Fruit fly (Drosophila melanogaster): Measurements from ENCODE around the gene CG12379.

Gene CG12379

DNA sequence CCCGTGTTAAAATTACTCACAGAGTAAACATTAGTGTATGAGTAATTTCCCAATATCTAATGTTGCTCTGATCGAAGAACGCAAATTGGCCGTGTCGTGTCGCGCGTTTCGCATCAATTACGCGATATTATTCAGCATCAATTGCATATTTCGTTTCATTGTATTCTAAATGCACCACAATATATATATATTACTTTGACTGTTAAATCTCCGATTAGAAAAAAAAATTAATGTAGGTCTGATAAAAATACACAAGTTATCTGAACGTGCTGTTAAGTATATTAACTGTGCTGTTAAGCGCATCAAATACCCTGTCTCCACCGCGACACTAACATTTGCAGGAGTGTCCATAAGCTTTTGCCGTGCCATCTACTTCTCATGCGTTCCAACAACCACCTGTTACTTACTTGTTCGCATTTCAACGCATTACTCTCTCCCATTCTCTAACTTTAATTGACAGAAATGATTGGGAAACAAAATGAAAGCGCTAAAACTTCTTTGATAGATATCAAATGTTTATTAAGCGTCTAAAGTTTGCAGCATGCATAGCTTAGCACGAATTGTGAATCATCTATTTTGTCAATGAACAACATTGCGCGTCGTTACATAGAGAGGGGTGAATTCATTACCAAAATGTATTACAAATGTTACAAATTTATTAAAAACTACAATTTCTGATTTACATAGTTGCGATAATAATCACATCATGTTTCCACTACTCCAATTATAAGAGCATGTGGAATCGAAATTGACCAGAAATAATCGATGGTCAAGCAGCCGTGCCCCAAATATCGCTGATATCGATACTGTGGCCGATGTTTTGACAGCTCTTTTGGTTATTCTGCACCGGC is 26.9 kb upstream of the CG12379 start, which contains the start of the genes Graf and mRpL3:
Graf (minus strand) TSS at position 287 of the 851 bp plus-strand sequence.
mRpL3 (plus strand) TSS at position 802 of the 851 bp plus-strand sequence.
- TF ChIP-seq CG14655 (GFP tag; optimal IDR thresholded peaks at IDR 0.05) (no peak), CG9948 (tag; optimal IDR thresholded peaks at IDR 0.05) (no peak), Pif1A (GFP tag; optimal IDR thresholded peaks at IDR 0.05) (no peak), EcR (GFP tag; optimal IDR thresholded peaks at IDR 0.05) (no peak), gl (tag; optimal IDR thresholded peaks at IDR 0.05) (no peak), CG10348 (GFP tag; IDR thresholded peaks at IDR 0.05) (no peak), rn (GFP tag; IDR thresholded peaks at IDR 0.05) (no peak), CG8159 (tag; optimal IDR thresholded peaks at IDR 0.05) (no peak), D1 (tag; optimal IDR thresholded peaks at IDR 0.05) (no peak), CG13204 (GFP tag; optimal IDR thresholded peaks at IDR 0.05) (no peak), Ets98B (GFP tag; IDR thresholded peaks at IDR 0.05) (no peak), Pif1B (GFP tag; optimal IDR thresholded peaks at IDR 0.05) (no peak), CG34367 (tag; optimal IDR thresholded peaks at IDR 0.05) (no peak), CG8301 (tag; optimal IDR thresholded peaks at IDR 0.05) (no peak)

- TF ChIP-seq CG14655 (GFP tag; optimal IDR thresholded peaks at IDR 0.05) (no peak), EcR (GFP tag; optimal IDR thresholded peaks at IDR 0.05) (peak; percentile 11)
Observed at dm6 chrX:15759752-15760446, 26.1 kb upstream of the CG12379 start.

DNA sequence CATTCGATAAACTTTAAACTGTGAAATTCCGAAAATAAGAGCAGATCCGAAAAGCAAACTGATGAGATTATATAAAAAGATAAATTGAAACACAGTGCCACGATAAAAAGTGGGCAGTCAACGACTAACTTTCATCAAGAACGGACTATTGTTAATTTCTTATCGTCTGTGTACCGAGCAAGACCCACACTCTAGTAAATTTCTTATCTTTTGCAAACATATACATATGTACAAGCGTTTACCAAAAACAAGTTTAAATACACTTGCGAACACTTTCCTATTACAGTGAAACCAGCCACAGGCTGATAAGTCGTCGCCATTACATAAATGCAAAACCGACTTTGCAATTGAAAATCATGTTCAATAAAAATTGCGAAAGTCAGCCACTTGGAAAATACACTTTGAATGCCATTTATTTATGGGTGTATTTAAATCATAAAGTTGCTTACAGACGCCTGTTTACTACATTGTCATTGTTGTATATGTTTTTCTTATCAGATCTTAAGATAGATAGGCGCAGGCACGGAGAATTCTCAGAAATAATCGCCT is 25.0 kb upstream of the CG12379 start:
- TF ChIP-seq CG8159 (tag; optimal IDR thresholded peaks at IDR 0.05) = no peak
- TF ChIP-seq CG14655 (GFP tag; optimal IDR thresholded peaks at IDR 0.05) = no peak
- no peak for TF ChIP-seq gl (tag; optimal IDR thresholded peaks at IDR 0.05)
- TF ChIP-seq Snoo (tag; optimal IDR thresholded peaks at IDR 0.05) = no peak
- TF ChIP-seq CG9948 (tag; optimal IDR thresholded peaks at IDR 0.05) = no peak
- no peak for TF ChIP-seq D1 (tag; optimal IDR thresholded peaks at IDR 0.05)
- no peak for TF ChIP-seq CG10348 (GFP tag; IDR thresholded peaks at IDR 0.05)

DNA sequence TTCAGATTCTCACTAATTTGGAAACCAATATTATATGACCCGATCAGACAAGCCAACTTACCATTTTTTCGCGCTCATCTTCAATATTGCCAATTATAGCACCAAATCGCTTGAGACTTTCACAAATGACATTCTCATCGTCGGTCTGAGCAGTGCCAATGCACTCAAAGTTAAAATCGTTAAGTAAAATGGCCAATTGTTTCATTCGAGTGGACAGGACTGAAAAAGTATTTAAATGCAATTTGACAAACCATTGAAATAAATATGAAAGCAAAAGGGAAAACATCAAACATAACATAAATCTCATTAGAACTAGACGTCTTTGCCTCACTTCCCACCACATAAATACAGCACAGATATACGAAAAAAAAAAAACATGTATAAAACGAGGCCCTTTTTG is 22.2 kb upstream of the CG12379 start, which contains the start of gene CG8260:
CG8260 (plus strand) TSS at position 301 of the 400 bp plus-strand sequence.
- no peak for TF ChIP-seq CG14655 (GFP tag; optimal IDR thresholded peaks at IDR 0.05)
- TF ChIP-seq CG15710 (tag; optimal IDR thresholded peaks at IDR 0.05) = no peak
- no peak for TF ChIP-seq CG34367 (tag; optimal IDR thresholded peaks at IDR 0.05)
- TF ChIP-seq rn (GFP tag; IDR thresholded peaks at IDR 0.05) = no peak
- no peak for TF ChIP-seq CG12605 (GFP tag; IDR thresholded peaks at IDR 0.05)
- TF ChIP-seq CG4496 (GFP tag; IDR thresholded peaks at IDR 0.05) = no peak
- no peak for TF ChIP-seq EcR (GFP tag; optimal IDR thresholded peaks at IDR 0.05)
- TF ChIP-seq fd96Ca (GFP tag; IDR thresholded peaks at IDR 0.05) = no peak
- TF ChIP-seq Ets98B (GFP tag; IDR thresholded peaks at IDR 0.05) = no peak
- no peak for TF ChIP-seq CG13204 (GFP tag; optimal IDR thresholded peaks at IDR 0.05)
- no peak for TF ChIP-seq Snoo (tag; optimal IDR thresholded peaks at IDR 0.05)

- TF ChIP-seq D1 (tag; optimal IDR thresholded peaks at IDR 0.05) (no peak), CG34367 (tag; optimal IDR thresholded peaks at IDR 0.05) (no peak), CG17806 (tag; optimal IDR thresholded peaks at IDR 0.05) (no peak), Ets98B (GFP tag; IDR thresholded peaks at IDR 0.05) (no peak), Pif1B (GFP tag; optimal IDR thresholded peaks at IDR 0.05) (no peak), CG8301 (tag; optimal IDR thresholded peaks at IDR 0.05) (no peak), CG4496 (GFP tag; IDR thresholded peaks at IDR 0.05) (no peak), fd96Ca (GFP tag; IDR thresholded peaks at IDR 0.05) (no peak), EcR (GFP tag; optimal IDR thresholded peaks at IDR 0.05) (no peak), CG10348 (GFP tag; IDR thresholded peaks at IDR 0.05) (no peak), CG15710 (tag; optimal IDR thresholded peaks at IDR 0.05) (no peak)
Observed at dm6 chrX:15748945-15749344, 15.1 kb upstream of the CG12379 start, which contains the start of gene Mvd. Mvd (plus strand) TSS chrX:15749166.

DNA sequence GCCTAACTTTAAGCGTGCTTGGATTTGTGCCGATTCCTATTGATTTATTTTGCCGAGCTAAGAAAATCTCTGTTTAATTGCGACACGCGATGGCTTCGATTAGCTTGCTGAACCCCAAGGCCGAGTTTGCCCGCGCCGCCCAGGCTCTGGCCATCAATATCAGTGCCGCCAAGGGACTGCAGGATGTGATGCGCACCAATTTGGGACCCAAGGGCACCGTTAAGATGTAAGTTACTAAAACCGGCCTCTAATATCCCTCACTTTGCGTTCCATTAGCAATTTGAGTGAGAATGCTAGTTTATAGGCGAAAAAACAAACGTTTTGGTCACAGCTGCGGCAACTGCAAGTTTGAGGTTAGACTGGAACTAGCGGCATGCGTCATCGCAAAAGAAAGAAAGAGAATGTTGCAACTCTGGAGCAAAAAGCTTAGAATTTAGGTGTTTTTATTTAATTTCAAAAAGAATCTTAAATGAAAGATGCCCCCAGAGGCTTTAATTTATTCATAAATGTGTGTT is 12.9 kb upstream of the CG12379 start:
- TF ChIP-seq Snoo (tag; optimal IDR thresholded peaks at IDR 0.05) = no peak
- TF ChIP-seq Pif1B (GFP tag; optimal IDR thresholded peaks at IDR 0.05) = no peak
- TF ChIP-seq CG8301 (tag; optimal IDR thresholded peaks at IDR 0.05) = no peak
- TF ChIP-seq EcR (GFP tag; optimal IDR thresholded peaks at IDR 0.05) = no peak
- TF ChIP-seq CG9948 (tag; optimal IDR thresholded peaks at IDR 0.05) = no peak
- no peak for TF ChIP-seq Pif1A (GFP tag; optimal IDR thresholded peaks at IDR 0.05)
- no peak for TF ChIP-seq CG12605 (GFP tag; IDR thresholded peaks at IDR 0.05)
- TF ChIP-seq CG17806 (tag; optimal IDR thresholded peaks at IDR 0.05) = no peak
- TF ChIP-seq Ets98B (GFP tag; IDR thresholded peaks at IDR 0.05) = no peak
- no peak for TF ChIP-seq D1 (tag; optimal IDR thresholded peaks at IDR 0.05)
- no peak for TF ChIP-seq rn (GFP tag; IDR thresholded peaks at IDR 0.05)
- no peak for TF ChIP-seq CG10348 (GFP tag; IDR thresholded peaks at IDR 0.05)
- TF ChIP-seq CG13204 (GFP tag; optimal IDR thresholded peaks at IDR 0.05) = no peak
- no peak for TF ChIP-seq CG32121 (GFP tag; IDR thresholded peaks at IDR 0.05)
- TF ChIP-seq fd96Ca (GFP tag; IDR thresholded peaks at IDR 0.05) = no peak
- no peak for TF ChIP-seq CG8159 (tag; optimal IDR thresholded peaks at IDR 0.05)
- TF ChIP-seq CG34367 (tag; optimal IDR thresholded peaks at IDR 0.05) = no peak
- TF ChIP-seq CG14655 (GFP tag; optimal IDR thresholded peaks at IDR 0.05) = no peak
- no peak for TF ChIP-seq gl (tag; optimal IDR thresholded peaks at IDR 0.05)
- no peak for TF ChIP-seq CG15710 (tag; optimal IDR thresholded peaks at IDR 0.05)
